Worm (Caenorhabditis elegans): Measurements from ENCODE around the gene B0034.4.

Gene B0034.4

DNA sequence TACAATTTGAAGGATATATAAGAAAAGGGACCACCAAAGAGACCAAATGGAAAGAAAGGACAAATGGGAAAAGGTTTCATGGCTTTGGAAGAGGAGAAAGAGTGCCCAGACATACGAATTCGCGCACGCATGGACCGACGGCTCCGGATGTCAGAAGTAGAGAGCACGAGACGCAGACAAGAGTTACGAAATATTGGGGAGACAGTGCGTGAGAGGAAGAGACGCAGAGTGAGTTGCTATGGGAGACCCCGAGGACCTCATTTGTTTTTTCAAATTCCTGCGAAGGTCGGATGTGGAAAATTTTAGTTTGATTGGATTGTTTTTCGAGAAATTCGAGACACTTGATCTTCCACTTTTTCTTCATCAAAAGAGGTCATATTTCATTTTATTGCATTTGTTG, 2.7 kb downstream of the B0034.4 start (continued):
- TF ChIP-seq isw-1 (GFP tag; IDR thresholded peaks at IDR 0.05), result peak; percentile 57

DNA sequence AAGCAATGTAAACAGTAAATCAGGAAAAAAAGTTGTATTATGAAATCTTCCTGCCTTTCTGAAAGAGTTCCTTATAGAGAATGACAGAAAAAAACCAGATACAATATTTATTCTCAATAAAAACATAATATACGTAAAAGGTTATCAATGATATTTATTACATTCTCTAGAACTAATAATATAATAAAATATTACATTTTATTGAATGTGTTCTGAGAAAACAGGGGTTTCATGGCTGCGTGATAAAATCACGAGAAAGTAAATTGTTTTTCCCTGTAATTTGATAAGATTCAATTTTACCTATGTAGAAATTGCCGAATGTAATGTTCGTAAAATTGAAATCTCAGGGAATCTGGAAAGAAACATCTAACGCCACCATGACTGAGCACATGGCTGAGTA, 4.4 kb downstream of the B0034.4 start:
- no peak for TF ChIP-seq sox-4 (tag; optimal IDR thresholded peaks at IDR 0.05)
- TF ChIP-seq nhr-71 (tag; optimal IDR thresholded peaks at IDR 0.05), result peak; percentile 0
- TF ChIP-seq dsc-1 (tag; optimal IDR thresholded peaks at IDR 0.05), result peak; percentile 49
- peak; percentile 63 for TF ChIP-seq fkh-8 (tag; optimal IDR thresholded peaks at IDR 0.05)
- peak; percentile 13 for TF ChIP-seq ztf-4 (tag; optimal IDR thresholded peaks at IDR 0.05)
- TF ChIP-seq nhr-84 (tag; optimal IDR thresholded peaks at IDR 0.05), result no peak
- TF ChIP-seq ztf-11 (tag; optimal IDR thresholded peaks at IDR 0.05), result no peak
- TF ChIP-seq nhr-28 (tag; optimal IDR thresholded peaks at IDR 0.05), result no peak

DNA sequence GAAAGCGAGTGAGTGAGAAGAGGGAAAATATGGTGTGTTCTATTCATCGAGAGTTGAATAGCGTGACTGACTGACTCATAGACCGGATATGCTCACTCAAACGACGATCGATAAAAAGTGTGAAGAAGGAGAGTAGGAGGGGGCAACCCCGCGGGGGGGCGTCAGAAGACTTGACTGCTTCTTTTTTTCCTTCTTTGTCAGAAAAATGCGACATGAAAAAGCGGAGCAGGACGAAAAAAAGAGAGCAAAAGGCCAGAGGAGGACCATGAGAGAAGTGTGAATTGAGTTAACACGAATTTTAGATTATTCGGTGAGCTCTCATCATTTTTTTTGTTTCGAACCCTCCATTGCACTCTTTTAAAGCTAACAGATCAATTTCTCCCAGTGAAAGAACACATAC, 7.0 kb downstream of the B0034.4 start:
- TF ChIP-seq grh-1 (GFP tag; IDR thresholded peaks at IDR 0.05), result no peak
- TF ChIP-seq ceh-90 (tag; optimal IDR thresholded peaks at IDR 0.05), result no peak
- no peak for TF ChIP-seq C16A3.4 (tag; optimal IDR thresholded peaks at IDR 0.05)
- TF ChIP-seq vab-15 (tag; optimal IDR thresholded peaks at IDR 0.05), result no peak
- TF ChIP-seq lsy-2 (tag; optimal IDR thresholded peaks at IDR 0.05), result peak in 1 of 2 experiments; percentile 15
- TF ChIP-seq fkh-10 (GFP tag; optimal IDR thresholded peaks at IDR 0.05), result peak; percentile 69
- no peak for TF ChIP-seq efl-3 (GFP tag; optimal IDR thresholded peaks at IDR 0.05)
- peak; percentile 53 for TF ChIP-seq lin-14 (GFP tag; optimal IDR thresholded peaks at IDR 0.05)
- no peak for TF ChIP-seq pag-3 (tag; optimal IDR thresholded peaks at IDR 0.05; ENCODE audit: borderline replicate concordance, insufficient read depth)
- TF ChIP-seq mef-2 (tag; optimal IDR thresholded peaks at IDR 0.05), result no peak
- no peak for TF ChIP-seq hpl-2 (GFP tag; optimal IDR thresholded peaks at IDR 0.05)
- TF ChIP-seq unc-98 (GFP tag; IDR thresholded peaks at IDR 0.05), result no peak
- no peak for TF ChIP-seq nhr-11 (tag; optimal IDR thresholded peaks at IDR 0.05)
- no peak for TF ChIP-seq elt-3 (tag; optimal IDR thresholded peaks at IDR 0.05)
- TF ChIP-seq ceh-82 (tag; optimal IDR thresholded peaks at IDR 0.05), result peak in 1 of 3 experiments; percentile 16
- TF ChIP-seq nhr-71 (tag; optimal IDR thresholded peaks at IDR 0.05), result peak; percentile 8
- TF ChIP-seq swsn-7 (tag; optimal IDR thresholded peaks at IDR 0.05), result no peak
- TF ChIP-seq fkh-4 (tag; optimal IDR thresholded peaks at IDR 0.05; ENCODE audit: borderline replicate concordance), result no peak
- TF ChIP-seq pax-3 (tag; optimal IDR thresholded peaks at IDR 0.05), result no peak
- no peak for TF ChIP-seq hlh-4 (tag; optimal IDR thresholded peaks at IDR 0.05)

DNA sequence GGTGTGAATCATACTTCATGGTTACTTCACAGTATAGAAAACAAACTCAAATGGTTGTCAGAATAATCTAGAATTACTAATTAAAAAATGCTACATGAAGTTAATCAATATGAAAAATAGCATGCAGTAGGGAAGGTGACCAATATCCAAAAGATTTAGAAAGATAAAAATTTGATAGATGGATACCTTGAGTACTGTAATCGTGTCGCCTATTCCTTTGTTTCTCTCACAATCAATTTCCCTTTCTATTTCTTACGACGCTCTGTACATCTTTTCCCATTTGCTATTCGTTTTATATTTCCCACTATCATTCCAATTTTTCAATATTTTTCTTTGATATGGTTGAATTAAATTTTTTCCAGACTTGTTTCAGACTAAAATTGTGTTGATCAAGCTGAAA, 8.0 kb downstream of the B0034.4 start, which contains the start of gene B0034.7:
B0034.7 (plus strand) TSS at position 301 of the 400 bp plus-strand sequence.
- no peak for TF ChIP-seq nhr-11 (tag; optimal IDR thresholded peaks at IDR 0.05)
- no peak for TF ChIP-seq hlh-17 (GFP tag; optimal IDR thresholded peaks at IDR 0.05; ENCODE audit: borderline replicate concordance)
- no peak for TF ChIP-seq pax-3 (tag; optimal IDR thresholded peaks at IDR 0.05)
- TF ChIP-seq unc-130 (tag; optimal IDR thresholded peaks at IDR 0.05), result no peak
- TF ChIP-seq nhr-85 (tag), result no peak
- TF ChIP-seq unc-62 (GFP tag; optimal IDR thresholded peaks at IDR 0.05), result no peak
- TF ChIP-seq ztf-4 (tag; optimal IDR thresholded peaks at IDR 0.05), result no peak
- no peak for TF ChIP-seq lsy-2 (tag; optimal IDR thresholded peaks at IDR 0.05)
- TF ChIP-seq alr-1 (tag; optimal IDR thresholded peaks at IDR 0.05; ENCODE audit: borderline replicate concordance), result no peak
- no peak for TF ChIP-seq nhr-71 (tag; optimal IDR thresholded peaks at IDR 0.05)
- TF ChIP-seq fkh-4 (tag; optimal IDR thresholded peaks at IDR 0.05; ENCODE audit: borderline replicate concordance), result no peak
- TF ChIP-seq pag-3 (tag; optimal IDR thresholded peaks at IDR 0.05; ENCODE audit: borderline replicate concordance, insufficient read depth), result no peak
- TF ChIP-seq fkh-10 (GFP tag; optimal IDR thresholded peaks at IDR 0.05), result no peak
- TF ChIP-seq lin-13 (GFP tag; optimal IDR thresholded peaks at IDR 0.05), result no peak
- no peak for TF ChIP-seq blmp-1 (tag; optimal IDR thresholded peaks at IDR 0.05)
- no peak for TF ChIP-seq unc-98 (GFP tag; IDR thresholded peaks at IDR 0.05)
- no peak for TF ChIP-seq fos-1 (tag; optimal IDR thresholded peaks at IDR 0.05)

Data from whole organism, L1 larva.